Fruit fly (Drosophila melanogaster): ENCODE measurements around the gene CG16986.

CG16986 gene

dm6 chr3L:2586804-2587561, 13.1 kb upstream of the CG16986 start, which contains the start of gene RpL8 (continued):
- TF ChIP-seq Drgx (GFP tag; IDR thresholded peaks at IDR 0.05) (no peak; the same call in none of the 2 replicates), wor (GFP tag; IDR thresholded peaks at IDR 0.05) (no peak), CG4820 (GFP tag; optimal IDR thresholded peaks at IDR 0.05) (peak; percentile 50), Med (GFP tag) (peak; percentile 98), CG15479 (GFP tag; optimal IDR thresholded peaks at IDR 0.05) (no peak), Doc3 (GFP tag; IDR thresholded peaks at IDR 0.05; ENCODE audit: partially characterized antibody) (peak; percentile 61; the same call in 2 of the 3 replicates), Eip74EF (GFP tag; optimal IDR thresholded peaks at IDR 0.05) (peak in 1 of 2 experiments; percentile 84), luna (GFP tag; optimal IDR thresholded peaks at IDR 0.05) (peak; percentile 65), Ets97D (GFP tag; optimal IDR thresholded peaks at IDR 0.05) (peak; percentile 99), CG4617 (GFP tag; optimal IDR thresholded peaks at IDR 0.05; ENCODE audit: borderline replicate concordance) (peak; percentile 68), CG10366 (GFP tag; IDR thresholded peaks at IDR 0.05) (peak; percentile 84), CG15073 (GFP tag; optimal IDR thresholded peaks at IDR 0.05) (no peak), HLHmδ (GFP tag; optimal IDR thresholded peaks at IDR 0.05) (peak; percentile 97), Sin3A (optimal IDR thresholded peaks at IDR 0.05) (peak; percentile 11), CG17328 (GFP tag; IDR thresholded peaks at IDR 0.05) (peak; percentile 92), CG8478 (optimal IDR thresholded peaks at IDR 0.05) (no peak), CG2678 (tag; optimal IDR thresholded peaks at IDR 0.05) (peak; percentile 69), crc (GFP tag; optimal IDR thresholded peaks at IDR 0.05) (peak; percentile 71), CG9797 (GFP tag; optimal IDR thresholded peaks at IDR 0.05) (peak; percentile 83), slou (GFP tag; optimal IDR thresholded peaks at IDR 0.05) (peak; percentile 61), CG2875 (GFP tag; optimal IDR thresholded peaks at IDR 0.05) (peak; percentile 80), Sox100B (GFP tag; optimal IDR thresholded peaks at IDR 0.05) (peak; percentile 73), CG31388 (GFP tag; optimal IDR thresholded peaks at IDR 0.05) (no peak), wek (GFP tag; optimal IDR thresholded peaks at IDR 0.05) (peak; percentile 91), az2 (GFP tag; optimal IDR thresholded peaks at IDR 0.05) (peak; percentile 69), CG12744 (GFP tag; optimal IDR thresholded peaks at IDR 0.05) (peak; percentile 75), CG5245 (GFP tag; optimal IDR thresholded peaks at IDR 0.05) (peak; percentile 64), wdn (GFP tag; IDR thresholded peaks at IDR 0.05) (peak; percentile 55), hth (optimal IDR thresholded peaks at IDR 0.05) (no peak), ab (GFP tag; optimal IDR thresholded peaks at IDR 0.05) (no peak), z (GFP tag; IDR thresholded peaks at IDR 0.05) (no peak), pita (GFP tag; optimal IDR thresholded peaks at IDR 0.05) (no peak), PHDP (tag; optimal IDR thresholded peaks at IDR 0.05) (peak; percentile 81), CG17361 (GFP tag; IDR thresholded peaks at IDR 0.05) (peak; percentile 66; the same call in 2 of the 3 replicates), Hr78 (GFP tag; optimal IDR thresholded peaks at IDR 0.05) (peak in 1 of 2 experiments; percentile 27), sna (GFP tag; IDR thresholded peaks at IDR 0.05; ENCODE audit: partially characterized antibody) (0 out of 2 replicates have a peak, but pooled peaks have one; percentile 21), fd3F (GFP tag; optimal IDR thresholded peaks at IDR 0.05) (peak; percentile 60), yki (optimal IDR thresholded peaks at IDR 0.05) (no peak), Bteb2 (GFP tag; optimal IDR thresholded peaks at IDR 0.05) (peak; percentile 70), MBD-R2 (GFP tag; IDR thresholded peaks at IDR 0.05) (peak; percentile 56; the same call in 1 of the 2 replicates), pros (GFP tag; optimal IDR thresholded peaks at IDR 0.05) (peak; percentile 59), gro (GFP tag; optimal IDR thresholded peaks at IDR 0.05) (peak; percentile 88), CG15514 (GFP tag; optimal IDR thresholded peaks at IDR 0.05) (peak; percentile 89), CG17568 (GFP tag; optimal IDR thresholded peaks at IDR 0.05) (peak; percentile 91), chm (GFP tag; IDR thresholded peaks at IDR 0.05) (peak; percentile 97), esg (GFP tag; conservative IDR thresholded peaks at IDR 0.05) (peak; percentile 69), Mad (GFP tag; optimal IDR thresholded peaks at IDR 0.05) (peak; percentile 84), CG13894 (tag; optimal IDR thresholded peaks at IDR 0.05) (peak; percentile 72), gsb-n (tag; optimal IDR thresholded peaks at IDR 0.05) (peak; percentile 75), CG18262 (tag; optimal IDR thresholded peaks at IDR 0.05) (peak; percentile 59)

Data from whole organism, embryonic.